Fruit fly (Drosophila melanogaster) whole organism, embryonic: Measurements from ENCODE around the gene CG32354.

ENCODE experiments used
- Adf1 ChIP-seq: fragments of 200-800 bp; sonication (Bioruptor generic); IDR thresholded peaks from 2 replicates; pipeline ENCODE4 v1.3.6; 2022; ENCODE audit warnings: missing biosample characterization, missing genetic modification characterization
- Atf-2 ChIP-seq: fragments of 200-800 bp; sonication (Bioruptor generic); optimal IDR thresholded peaks from 2 replicates; lab custom pipeline; 2016; ENCODE audit warnings: missing biosample characterization, missing genetic modification characterization
- Atf6 ChIP-seq: fragments of 200-800 bp; sonication (Bioruptor generic); IDR thresholded peaks from 2 replicates; pipeline ENCODE4 v1.3.6; 2022; ENCODE audit warnings: missing biosample characterization, missing genetic modification characterization
- BEAF-32 ChIP-seq: fragments of 200-800 bp; sonication (Bioruptor generic); optimal IDR thresholded peaks from 3 replicates; lab custom pipeline; 2017; ENCODE audit warnings: missing biosample characterization, missing genetic modification characterization, mild to moderate bottlenecking, moderate library complexity, missing genetic modification reagents
- CG10959 ChIP-seq: fragments of 200-800 bp; sonication (Bioruptor generic); IDR thresholded peaks from 2 replicates; pipeline ENCODE4 v1.3.6; 2022; ENCODE audit warnings: missing biosample characterization, missing genetic modification characterization
- CG11696 ChIP-seq: fragments of 200-800 bp; sonication (Bioruptor generic); IDR thresholded peaks from 2 replicates; pipeline ENCODE4 v1.3.6; 2022; ENCODE audit warnings: missing biosample characterization, missing genetic modification characterization
- CG12391 ChIP-seq: fragments of 200-800 bp; sonication (Bioruptor generic); optimal IDR thresholded peaks from 3 replicates; lab custom pipeline; 2018; ENCODE audit warnings: missing biosample characterization, mild to moderate bottlenecking, missing genetic modification characterization, moderate library complexity
- CG14710 ChIP-seq: fragments of 200-800 bp; sonication (Bioruptor generic); optimal IDR thresholded peaks from 3 replicates; lab custom pipeline; 2019; ENCODE audit warnings: missing biosample characterization, mild to moderate bottlenecking, missing genetic modification characterization, moderate library complexity
- CG1602 ChIP-seq: fragments of 200-800 bp; sonication (Bioruptor generic); optimal IDR thresholded peaks from 3 replicates; lab custom pipeline; 2016; ENCODE audit warnings: missing biosample characterization, missing genetic modification characterization
- CG17361 ChIP-seq: fragments of 200-800 bp; sonication (Bioruptor generic); IDR thresholded peaks from 3 replicates; pipeline ENCODE4 v1.3.6; 2022; ENCODE audit warnings: missing biosample characterization, missing genetic modification characterization
- CG17568 ChIP-seq: fragments of 200-800 bp; sonication (Bioruptor generic); optimal IDR thresholded peaks from 2 replicates; lab custom pipeline; 2018; ENCODE audit warnings: missing biosample characterization, mild to moderate bottlenecking, missing genetic modification characterization, moderate library complexity
- CG17829 ChIP-seq: fragments of 200-800 bp; optimal IDR thresholded peaks from 2 replicates; lab custom pipeline; 2019; ENCODE audit warnings: missing biosample characterization, mild to moderate bottlenecking, missing genetic modification characterization, moderate library complexity
- CG1792 ChIP-seq: fragments of 200-800 bp; sonication (Bioruptor generic); optimal IDR thresholded peaks from 2 replicates; lab custom pipeline; 2016; ENCODE audit warnings: missing biosample characterization, missing genetic modification characterization
- CG30431 ChIP-seq: fragments of 200-800 bp; sonication (Bioruptor generic); optimal IDR thresholded peaks from 2 replicates; lab custom pipeline; 2017; ENCODE audit warnings: missing biosample characterization, missing genetic modification characterization
- CG43689 ChIP-seq: fragments of 200-800 bp; sonication (Bioruptor generic); IDR thresholded peaks from 2 replicates; pipeline ENCODE4 v1.3.6; 2022; ENCODE audit warnings: missing biosample characterization, missing genetic modification characterization
- CG6272 ChIP-seq: fragments of 200-800 bp; sonication (Bioruptor generic); IDR thresholded peaks from 2 replicates; pipeline ENCODE4 v1.3.6; 2022; ENCODE audit warnings: missing biosample characterization, missing genetic modification characterization
- CG7357 ChIP-seq: fragments of 200-800 bp; sonication (Bioruptor generic); IDR thresholded peaks from 3 replicates; pipeline ENCODE4 v1.3.6; 2022; ENCODE audit warnings: missing biosample characterization, missing genetic modification characterization
- CG9817 ChIP-seq: fragments of 200-800 bp; sonication (Bioruptor generic); optimal IDR thresholded peaks from 2 replicates; lab custom pipeline; 2018; ENCODE audit warnings: missing biosample characterization, mild to moderate bottlenecking, missing genetic modification characterization, moderate library complexity
- D19B ChIP-seq: fragments of 200-800 bp; sonication (Bioruptor generic); optimal IDR thresholded peaks from 2 replicates; lab custom pipeline; 2017; ENCODE audit warnings: missing biosample characterization, mild to moderate bottlenecking, missing genetic modification characterization
- Doc3 ChIP-seq: fragments of 200-800 bp; sonication (Bioruptor generic); IDR thresholded peaks from 3 replicates; pipeline ENCODE4 v1.3.6; 2022; ENCODE audit warnings: missing biosample characterization, missing genetic modification characterization; ENCODE audit not compliant: partially characterized antibody
- HmgD ChIP-seq: fragments of 200-800 bp; sonication (Bioruptor generic); optimal IDR thresholded peaks from 3 replicates; lab custom pipeline; 2016; ENCODE audit warnings: missing biosample characterization, missing genetic modification characterization
- NC2β ChIP-seq: fragments of 200-800 bp; sonication (Bioruptor generic); optimal IDR thresholded peaks from 2 replicates; lab custom pipeline; 2016; ENCODE audit warnings: missing biosample characterization, missing genetic modification characterization
- NfI ChIP-seq: fragments of 200-800 bp; sonication (Bioruptor generic); optimal IDR thresholded peaks from 3 replicates; lab custom pipeline; 2018; ENCODE audit warnings: missing biosample characterization, mild to moderate bottlenecking, missing genetic modification characterization, moderate library complexity
- Rfx ChIP-seq: fragments of 200-800 bp; sonication (Bioruptor generic); IDR thresholded peaks from 2 replicates; pipeline ENCODE4 v1.3.6; 2022; ENCODE audit warnings: missing biosample characterization, missing genetic modification characterization
- Scr ChIP-seq: fragments of 200-800 bp; sonication (Bioruptor generic); IDR thresholded peaks from 2 replicates; pipeline ENCODE4 v1.3.6; 2022; ENCODE audit warnings: missing biosample characterization, missing genetic modification characterization; ENCODE audit not compliant: partially characterized antibody
- Sin3A ChIP-seq: fragments of >200 bp; optimal IDR thresholded peaks from 2 replicates; lab custom pipeline; 2018
- Tbp ChIP-seq: fragments of >200 bp; optimal IDR thresholded peaks from 2 replicates; lab custom pipeline; 2018; ENCODE audit warnings: missing biosample characterization, missing genetic modification characterization
- Trl ChIP-seq, 3 experiments: fragments of >200 bp in 2 of 3; fragments of 200-800 bp in 1 of 3; sonication (Bioruptor generic) in 1 of 3; optimal IDR thresholded peaks; 2 replicates in 1 of 3; 3 replicates in 2 of 3; lab custom pipeline; 2016 to 2017; ENCODE audit warnings: missing biosample characterization in 1 of 3, missing genetic modification characterization in 1 of 3
- Xbp1 ChIP-seq: fragments of 200-800 bp; sonication (Bioruptor generic); optimal IDR thresholded peaks from 3 replicates; lab custom pipeline; 2016; ENCODE audit warnings: missing biosample characterization, mild to moderate bottlenecking, missing genetic modification characterization
- crc ChIP-seq: fragments of 200-800 bp; sonication (Bioruptor generic); optimal IDR thresholded peaks from 2 replicates; lab custom pipeline; 2016; ENCODE audit warnings: missing biosample characterization, missing genetic modification characterization
- da ChIP-seq: fragments of 200-800 bp; sonication (Bioruptor generic); optimal IDR thresholded peaks from 2 replicates; lab custom pipeline; 2016; ENCODE audit warnings: missing biosample characterization, missing genetic modification characterization
- dm ChIP-seq: fragments of 200-800 bp; sonication (Bioruptor generic); optimal IDR thresholded peaks from 3 replicates; lab custom pipeline; 2016; ENCODE audit warnings: missing biosample characterization, missing genetic modification characterization
- dysf ChIP-seq: fragments of 200-800 bp; sonication (Bioruptor generic); IDR thresholded peaks from 3 replicates; pipeline ENCODE4 v1.3.6; 2022; ENCODE audit warnings: missing biosample characterization, missing genetic modification characterization
- eve ChIP-seq, 2 experiments: fragments of >200 bp; optimal IDR thresholded peaks; 2 replicates each; lab custom pipeline; 2017; ENCODE audit warnings: missing biosample characterization in 2 of 2, missing genetic modification characterization in 2 of 2
- ftz-f1 ChIP-seq: fragments of 200-800 bp; sonication (Bioruptor generic); optimal IDR thresholded peaks from 2 replicates; lab custom pipeline; 2016; ENCODE audit warnings: missing biosample characterization, missing genetic modification characterization
- gfzf ChIP-seq: fragments of 200-800 bp; sonication (Bioruptor generic); optimal IDR thresholded peaks from 2 replicates; lab custom pipeline; 2016; ENCODE audit warnings: missing biosample characterization, mild to moderate bottlenecking, missing genetic modification characterization, moderate library complexity
- grn ChIP-seq: fragments of 200-800 bp; sonication (Bioruptor generic); optimal IDR thresholded peaks from 3 replicates; lab custom pipeline; 2017; ENCODE audit warnings: missing biosample characterization, missing genetic modification characterization
- jigr1 ChIP-seq: fragments of 200-800 bp; sonication (Bioruptor generic); IDR thresholded peaks from 3 replicates; pipeline ENCODE4 v1.3.6; 2022; ENCODE audit warnings: missing biosample characterization, missing genetic modification characterization
- jing ChIP-seq: fragments of 200-800 bp; sonication (Bioruptor generic); optimal IDR thresholded peaks from 2 replicates; lab custom pipeline; 2018; ENCODE audit warnings: missing biosample characterization, mild to moderate bottlenecking, missing genetic modification characterization
- nerfin-1 ChIP-seq: fragments of 200-800 bp; sonication (Bioruptor generic); optimal IDR thresholded peaks from 3 replicates; lab custom pipeline; 2019; ENCODE audit warnings: missing biosample characterization, mild to moderate bottlenecking, missing genetic modification characterization, moderate library complexity
- onecut ChIP-seq: fragments of 200-800 bp; sonication (Bioruptor generic); IDR thresholded peaks from 2 replicates; pipeline ENCODE4 v1.3.6; 2022; ENCODE audit warnings: missing biosample characterization, missing genetic modification characterization
- org-1 ChIP-seq: fragments of 200-800 bp; sonication (Bioruptor generic); optimal IDR thresholded peaks from 2 replicates; lab custom pipeline; 2017; ENCODE audit warnings: missing biosample characterization, missing genetic modification characterization
- p53 ChIP-seq: fragments of 200-800 bp; sonication (Bioruptor generic); optimal IDR thresholded peaks from 2 replicates; lab custom pipeline; 2016; ENCODE audit warnings: missing biosample characterization, missing genetic modification characterization
- prd ChIP-seq, 3 experiments: fragments of >200 bp in 2 of 3; fragments of 200-800 bp in 1 of 3; sonication (Bioruptor generic) in 1 of 3; optimal IDR thresholded peaks in 2 of 3; IDR thresholded peaks in 1 of 3; 2 replicates in 2 of 3; 3 replicates in 1 of 3; pipeline versions ENCODE4 v1.3.6 to Lab custom; 2017 to 2022; ENCODE audit warnings: missing biosample characterization in 1 of 3, missing genetic modification characterization in 1 of 3
- ro ChIP-seq: fragments of 200-800 bp; sonication (Bioruptor generic); IDR thresholded peaks from 2 replicates; pipeline ENCODE4 v1.3.6; 2022; ENCODE audit warnings: missing biosample characterization, missing genetic modification characterization
- sens-2 ChIP-seq: fragments of 200-800 bp; sonication (Bioruptor generic); IDR thresholded peaks from 2 replicates; pipeline ENCODE4 v1.3.6; 2022; ENCODE audit warnings: missing biosample characterization, missing genetic modification characterization
- shn ChIP-seq: fragments of 200-800 bp; sonication (Bioruptor generic); optimal IDR thresholded peaks from 3 replicates; lab custom pipeline; 2016; ENCODE audit warnings: missing biosample characterization, missing genetic modification characterization
- ssp ChIP-seq: fragments of 200-800 bp; sonication (Bioruptor generic); IDR thresholded peaks from 2 replicates; pipeline ENCODE4 v1.3.6; 2022; ENCODE audit warnings: missing biosample characterization, missing genetic modification characterization
- toy ChIP-seq: fragments of 200-800 bp; sonication (Bioruptor generic); IDR thresholded peaks from 2 replicates; pipeline ENCODE4 v1.3.6; 2022; ENCODE audit warnings: missing biosample characterization, missing genetic modification characterization
- vfl ChIP-seq: fragments of 200-800 bp; sonication (Bioruptor generic); optimal IDR thresholded peaks from 2 replicates; lab custom pipeline; 2016; ENCODE audit warnings: missing biosample characterization, missing genetic modification characterization
- wdn ChIP-seq: fragments of 200-800 bp; sonication (Bioruptor generic); IDR thresholded peaks from 2 replicates; pipeline ENCODE4 v1.3.6; 2022; ENCODE audit warnings: missing biosample characterization, missing genetic modification characterization
- zfh1 ChIP-seq: fragments of 200-800 bp; sonication (Bioruptor generic); IDR thresholded peaks from 3 replicates; pipeline ENCODE4 v1.3.6; 2022; ENCODE audit warnings: missing biosample characterization, missing genetic modification characterization

CG32354 gene

dm6 chr3L:8445027-8445426 is 23.0 kb upstream of the CG32354 start (continued):
- TF ChIP-seq ro (no peak), D19B (GFP tag; lab: Kevin White, UChicago) (no peak), CG6272 (GFP tag; lab: Robert Waterston, UW) (no peak), NfI (GFP tag; lab: Kevin White, UChicago) (no peak), eve (GFP tag; optimal IDR thresholded peaks at IDR 0.05; lab: Kevin White, UChicago) (no peak), CG12391 (tag; lab: Kevin White, UChicago) (peak; percentile 34), CG7357 (no peak), jing (no peak), wdn (GFP tag; lab: Robert Waterston, UW) (no peak), sens-2 (GFP tag; lab: Robert Waterston, UW) (no peak), CG17568 (GFP tag; lab: Kevin White, UChicago) (no peak), ssp (GFP tag; lab: Robert Waterston, UW) (0 out of 2 replicates have a peak, but pooled peaks have one; percentile 16), jigr1 (GFP tag; lab: Robert Waterston, UW) (no peak), CG1792 (GFP tag; lab: Kevin White, UChicago) (no peak), prd (optimal IDR thresholded peaks at IDR 0.05; lab: Kevin White, UChicago) (no peak), prd (GFP tag; IDR thresholded peaks at IDR 0.05; lab: Robert Waterston, UW) (peak; percentile 57; the same call in 1 of the 3 replicates), dm (GFP tag; lab: Kevin White, UChicago) (no peak), CG1602 (GFP tag; lab: Kevin White, UChicago) (no peak), CG14710 (tag; lab: Kevin White, UChicago) (peak; percentile 69), BEAF-32 (GFP tag; lab: Kevin White, UChicago) (no peak), Tbp (GFP tag; lab: Kevin White, UChicago) (no peak), Atf-2 (GFP tag; lab: Kevin White, UChicago) (no peak), Doc3 (GFP tag; lab: Robert Waterston, UW) (no peak), Adf1 (GFP tag; lab: Robert Waterston, UW) (no peak), shn (GFP tag; lab: Kevin White, UChicago) (no peak), dysf (GFP tag; lab: Robert Waterston, UW) (peak; percentile 67; the same call in 2 of the 3 replicates), Atf6 (GFP tag; lab: Robert Waterston, UW) (no peak), CG17361 (GFP tag; lab: Robert Waterston, UW) (peak; percentile 78), Xbp1 (GFP tag; lab: Kevin White, UChicago) (no peak), onecut (GFP tag; lab: Robert Waterston, UW) (peak; percentile 46; the same call in 1 of the 2 replicates), da (GFP tag; lab: Kevin White, UChicago) (no peak), nerfin-1 (tag; lab: Kevin White, UChicago) (peak; percentile 48), Trl (optimal IDR thresholded peaks at IDR 0.05; lab: Kevin White, UChicago) (no peak), Trl (GFP tag; optimal IDR thresholded peaks at IDR 0.05; lab: Kevin White, UChicago) (no peak), CG17829 (tag; lab: Kevin White, UChicago) (peak; percentile 76), gfzf (no peak), CG11696 (GFP tag; lab: Robert Waterston, UW) (no peak), ftz-f1 (GFP tag; lab: Kevin White, UChicago) (no peak), org-1 (GFP tag; lab: Kevin White, UChicago) (no peak), crc (GFP tag; lab: Kevin White, UChicago) (no peak), grn (GFP tag; lab: Kevin White, UChicago) (no peak), p53 (GFP tag; lab: Kevin White, UChicago) (no peak), HmgD (GFP tag; lab: Kevin White, UChicago) (no peak), vfl (GFP tag; lab: Kevin White, UChicago) (no peak), CG43689 (GFP tag; lab: Robert Waterston, UW) (no peak), Sin3A (lab: Kevin White, UChicago) (no peak), toy (GFP tag; lab: Robert Waterston, UW) (no peak), CG10959 (GFP tag; lab: Robert Waterston, UW) (peak; percentile 41), CG30431 (GFP tag; lab: Kevin White, UChicago) (no peak), zfh1 (GFP tag; lab: Robert Waterston, UW) (0 out of 3 replicates have a peak, but pooled peaks have one; percentile 29), Scr (GFP tag; lab: Robert Waterston, UW) (no peak), CG9817 (no peak), Rfx (GFP tag; lab: Robert Waterston, UW) (no peak), NC2β (GFP tag; lab: Kevin White, UChicago) (no peak)
